Fruit fly (Drosophila melanogaster) whole organism, embryonic: ENCODE results near the gene Cdc23.

Experiments
- Abd-B ChIP-seq: fragments of 200-800 bp; sonication (Bioruptor generic); optimal IDR thresholded peaks from 2 replicates; lab custom pipeline; 2018; ENCODE audit warnings: missing biosample characterization, mild to moderate bottlenecking, missing genetic modification characterization, moderate library complexity
- Bgb ChIP-seq: fragments of 200-800 bp; sonication (Bioruptor generic); IDR thresholded peaks from 2 replicates; pipeline ENCODE4 v1.3.6; 2022; ENCODE audit warnings: missing biosample characterization, missing genetic modification characterization; ENCODE audit not compliant: partially characterized antibody
- CG10147 ChIP-seq: fragments of 200-800 bp; sonication (Bioruptor generic); optimal IDR thresholded peaks from 2 replicates; lab custom pipeline; 2019; ENCODE audit warnings: missing biosample characterization, mild to moderate bottlenecking, missing genetic modification characterization, moderate library complexity
- CG10959 ChIP-seq: fragments of 200-800 bp; sonication (Bioruptor generic); IDR thresholded peaks from 2 replicates; pipeline ENCODE4 v1.3.6; 2022; ENCODE audit warnings: missing biosample characterization, missing genetic modification characterization
- CG10979 ChIP-seq: fragments of 200-800 bp; sonication (Bioruptor generic); optimal IDR thresholded peaks from 2 replicates; lab custom pipeline; 2018; ENCODE audit warnings: missing biosample characterization, mild to moderate bottlenecking, missing genetic modification characterization, moderate library complexity
- CG12942 ChIP-seq: fragments of 200-800 bp; sonication (Bioruptor generic); optimal IDR thresholded peaks from 3 replicates; lab custom pipeline; 2016; ENCODE audit warnings: missing biosample characterization, missing genetic modification characterization
- CG13287 ChIP-seq: fragments of 200-800 bp; sonication (Bioruptor generic); IDR thresholded peaks from 2 replicates; pipeline ENCODE4 v1.3.6; 2022; ENCODE audit warnings: missing biosample characterization, missing genetic modification characterization; ENCODE audit not compliant: partially characterized antibody
- CG13424 ChIP-seq: fragments of 200-800 bp; sonication (Bioruptor generic); optimal IDR thresholded peaks from 2 replicates; lab custom pipeline; 2019; ENCODE audit warnings: missing biosample characterization, mild to moderate bottlenecking, missing genetic modification characterization, moderate library complexity
- CG13775 ChIP-seq: fragments of 200-800 bp; sonication (Bioruptor generic); optimal IDR thresholded peaks from 3 replicates; lab custom pipeline; 2017; ENCODE audit warnings: missing biosample characterization, mild to moderate bottlenecking, missing genetic modification characterization
- CG13894 ChIP-seq: fragments of 200-800 bp; sonication (Bioruptor generic); optimal IDR thresholded peaks from 3 replicates; lab custom pipeline; 2018; ENCODE audit warnings: missing biosample characterization, mild to moderate bottlenecking, missing genetic modification characterization, moderate library complexity
- CG17612 ChIP-seq: fragments of 200-800 bp; sonication (Bioruptor generic); IDR thresholded peaks from 2 replicates; pipeline ENCODE4 v1.3.6; 2022; ENCODE audit warnings: missing biosample characterization, missing genetic modification characterization
- CG2129 ChIP-seq: fragments of 200-800 bp; sonication (Bioruptor generic); IDR thresholded peaks from 2 replicates; pipeline ENCODE4 v1.3.6; 2022; ENCODE audit warnings: missing biosample characterization, missing genetic modification characterization; ENCODE audit not compliant: partially characterized antibody
- CG2199 ChIP-seq: fragments of 200-800 bp; sonication (Bioruptor generic); IDR thresholded peaks from 3 replicates; pipeline ENCODE4 v1.3.6; 2022; ENCODE audit warnings: missing biosample characterization, missing genetic modification characterization
- CG3065 ChIP-seq: fragments of 200-800 bp; sonication (Bioruptor generic); optimal IDR thresholded peaks from 2 replicates; lab custom pipeline; 2016; ENCODE audit warnings: missing biosample characterization, missing genetic modification characterization
- CG31441 ChIP-seq: fragments of 200-800 bp; sonication (Bioruptor generic); IDR thresholded peaks from 2 replicates; pipeline ENCODE4 v1.3.6; 2022; ENCODE audit warnings: missing biosample characterization, missing genetic modification characterization
- CG3163 ChIP-seq: fragments of 200-800 bp; sonication (Bioruptor generic); optimal IDR thresholded peaks from 3 replicates; lab custom pipeline; 2016; ENCODE audit warnings: missing biosample characterization, missing genetic modification characterization
- CG32767 ChIP-seq: fragments of 200-800 bp; sonication (Bioruptor generic); IDR thresholded peaks from 2 replicates; pipeline ENCODE4 v1.3.6; 2022; ENCODE audit warnings: missing biosample characterization, missing genetic modification characterization
- CG34376 ChIP-seq: fragments of 200-800 bp; sonication (Bioruptor generic); optimal IDR thresholded peaks from 2 replicates; lab custom pipeline; 2018; ENCODE audit warnings: missing biosample characterization, mild to moderate bottlenecking, missing genetic modification characterization
- CG43689 ChIP-seq: fragments of 200-800 bp; sonication (Bioruptor generic); IDR thresholded peaks from 2 replicates; pipeline ENCODE4 v1.3.6; 2022; ENCODE audit warnings: missing biosample characterization, missing genetic modification characterization
- CG4404 ChIP-seq: fragments of 200-800 bp; sonication (Bioruptor generic); IDR thresholded peaks from 2 replicates; pipeline ENCODE4 v1.3.6; 2022; ENCODE audit warnings: missing biosample characterization, missing genetic modification characterization
- D19A ChIP-seq: fragments of 200-800 bp; optimal IDR thresholded peaks from 3 replicates; lab custom pipeline; 2019; ENCODE audit warnings: missing biosample characterization, mild to moderate bottlenecking, missing genetic modification characterization, moderate library complexity
- D19B ChIP-seq: fragments of 200-800 bp; sonication (Bioruptor generic); optimal IDR thresholded peaks from 2 replicates; lab custom pipeline; 2017; ENCODE audit warnings: missing biosample characterization, mild to moderate bottlenecking, missing genetic modification characterization
- Dfd ChIP-seq, 2 experiments: fragments of >200 bp; optimal IDR thresholded peaks; 2 replicates each; lab custom pipeline; 2017; ENCODE audit warnings: missing biosample characterization in 2 of 2, missing genetic modification characterization in 2 of 2
- Doc2 ChIP-seq: fragments of 200-800 bp; sonication (Bioruptor generic); IDR thresholded peaks from 2 replicates; pipeline ENCODE4 v1.3.6; 2022; ENCODE audit warnings: missing biosample characterization, missing genetic modification characterization
- Doc3 ChIP-seq: fragments of 200-800 bp; sonication (Bioruptor generic); IDR thresholded peaks from 3 replicates; pipeline ENCODE4 v1.3.6; 2022; ENCODE audit warnings: missing biosample characterization, missing genetic modification characterization; ENCODE audit not compliant: partially characterized antibody
- Hr78 ChIP-seq, 2 experiments: fragments of 200-800 bp in 1 of 2; fragments of >200 bp in 1 of 2; sonication (Bioruptor generic) in 1 of 2; optimal IDR thresholded peaks; 2 replicates each; lab custom pipeline; 2017 to 2019; ENCODE audit warnings: missing biosample characterization in 2 of 2, missing genetic modification characterization in 2 of 2, mild to moderate bottlenecking in 1 of 2, moderate library complexity in 1 of 2
- NC2α ChIP-seq: fragments of 200-800 bp; sonication (Bioruptor generic); optimal IDR thresholded peaks from 2 replicates; lab custom pipeline; 2016; ENCODE audit warnings: missing biosample characterization, missing genetic modification characterization
- Oaz ChIP-seq: fragments of 200-800 bp; sonication (Bioruptor generic); IDR thresholded peaks from 2 replicates; pipeline ENCODE4 v1.3.6; 2022; ENCODE audit warnings: missing biosample characterization, missing genetic modification characterization
- Rx ChIP-seq: fragments of 200-800 bp; sonication (Bioruptor generic); IDR thresholded peaks from 2 replicates; pipeline ENCODE4 v1.3.6; 2022; ENCODE audit warnings: missing biosample characterization, missing genetic modification characterization
- Spps ChIP-seq: fragments of 200-800 bp; sonication (Bioruptor generic); optimal IDR thresholded peaks from 2 replicates; lab custom pipeline; 2018; ENCODE audit warnings: missing biosample characterization, mild to moderate bottlenecking, missing genetic modification characterization
- Sry-δ ChIP-seq: fragments of 200-800 bp; sonication (Bioruptor generic); optimal IDR thresholded peaks from 2 replicates; lab custom pipeline; 2016; ENCODE audit warnings: missing biosample characterization, missing genetic modification characterization
- ab ChIP-seq: fragments of 200-800 bp; sonication (Bioruptor generic); optimal IDR thresholded peaks from 2 replicates; lab custom pipeline; 2016; ENCODE audit warnings: missing biosample characterization, missing genetic modification characterization
- bowl ChIP-seq: fragments of 200-800 bp; sonication (Bioruptor generic); IDR thresholded peaks from 2 replicates; pipeline ENCODE4 v1.3.6; 2022; ENCODE audit warnings: missing biosample characterization, missing genetic modification characterization
- corto ChIP-seq: fragments of 200-800 bp; sonication (Bioruptor generic); optimal IDR thresholded peaks from 2 replicates; lab custom pipeline; 2016; ENCODE audit warnings: missing biosample characterization, mild to moderate bottlenecking, missing genetic modification characterization, moderate library complexity
- ewg ChIP-seq: fragments of 200-800 bp; sonication (Bioruptor generic); optimal IDR thresholded peaks from 3 replicates; lab custom pipeline; 2017; ENCODE audit warnings: mild to moderate bottlenecking, missing biosample characterization, missing genetic modification reagents, missing genetic modification characterization
- jing ChIP-seq: fragments of 200-800 bp; sonication (Bioruptor generic); optimal IDR thresholded peaks from 2 replicates; lab custom pipeline; 2018; ENCODE audit warnings: missing biosample characterization, mild to moderate bottlenecking, missing genetic modification characterization
- lab ChIP-seq: fragments of 200-800 bp; sonication (Bioruptor generic); optimal IDR thresholded peaks from 3 replicates; lab custom pipeline; 2017; ENCODE audit warnings: missing biosample characterization, missing genetic modification characterization, mild to moderate bottlenecking, moderate library complexity, missing genetic modification reagents
- lola ChIP-seq, 3 experiments: fragments of >200 bp in 2 of 3; fragments of 200-800 bp in 1 of 3; sonication (Bioruptor generic) in 1 of 3; optimal IDR thresholded peaks; 2 replicates each; lab custom pipeline; 2017 to 2019; ENCODE audit warnings: missing biosample characterization in 3 of 3, missing genetic modification characterization in 3 of 3, mild to moderate bottlenecking in 1 of 3, moderate library complexity in 1 of 3
- nerfin-2 ChIP-seq: fragments of 200-800 bp; sonication (Bioruptor generic); IDR thresholded peaks from 2 replicates; pipeline ENCODE4 v1.3.6; 2022; ENCODE audit warnings: missing biosample characterization, missing genetic modification characterization; ENCODE audit not compliant: partially characterized antibody
- nmo ChIP-seq: fragments of 200-800 bp; sonication (Bioruptor generic); optimal IDR thresholded peaks from 2 replicates; lab custom pipeline; 2018; ENCODE audit warnings: missing biosample characterization, mild to moderate bottlenecking, missing genetic modification characterization, moderate library complexity
- pum ChIP-seq: fragments of 200-800 bp; sonication (Bioruptor generic); optimal IDR thresholded peaks from 2 replicates; lab custom pipeline; 2016; ENCODE audit warnings: missing biosample characterization, missing genetic modification characterization
- ro ChIP-seq: fragments of 200-800 bp; sonication (Bioruptor generic); IDR thresholded peaks from 2 replicates; pipeline ENCODE4 v1.3.6; 2022; ENCODE audit warnings: missing biosample characterization, missing genetic modification characterization
- sob ChIP-seq: fragments of 200-800 bp; sonication (Bioruptor generic); IDR thresholded peaks from 2 replicates; pipeline ENCODE4 v1.3.6; 2022; ENCODE audit warnings: missing biosample characterization, missing genetic modification characterization
- sr ChIP-seq: fragments of 200-800 bp; sonication (Bioruptor generic); IDR thresholded peaks from 3 replicates; pipeline ENCODE4 v1.3.6; 2022; ENCODE audit warnings: missing biosample characterization, missing genetic modification characterization
- tll ChIP-seq, 2 experiments: fragments of 200-800 bp in 1 of 2; fragments of >200 bp in 1 of 2; sonication (Bioruptor generic) in 1 of 2; optimal IDR thresholded peaks; 2 replicates each; lab custom pipeline; 2017 to 2019; ENCODE audit warnings: missing biosample characterization in 2 of 2, missing genetic modification characterization in 2 of 2, mild to moderate bottlenecking in 1 of 2, moderate library complexity in 1 of 2
- tna ChIP-seq: fragments of 200-800 bp; sonication (Bioruptor generic); IDR thresholded peaks from 2 replicates; pipeline ENCODE4 v1.3.6; 2022; ENCODE audit warnings: missing biosample characterization, missing genetic modification characterization; ENCODE audit not compliant: partially characterized antibody
- ttk ChIP-seq: fragments of 200-800 bp; sonication (Bioruptor generic); IDR thresholded peaks from 2 replicates; pipeline ENCODE4 v2.1.2; 2022; ENCODE audit warnings: missing biosample characterization, missing genetic modification characterization
- usp ChIP-seq: fragments of >200 bp; optimal IDR thresholded peaks from 2 replicates; lab custom pipeline; 2017; ENCODE audit warnings: missing biosample characterization, missing genetic modification characterization
- wek ChIP-seq: fragments of 200-800 bp; sonication (Bioruptor generic); optimal IDR thresholded peaks from 3 replicates; lab custom pipeline; 2018; ENCODE audit warnings: missing biosample characterization, mild to moderate bottlenecking, missing genetic modification characterization, moderate library complexity
- zf30C ChIP-seq: fragments of 200-800 bp; sonication (Bioruptor generic); optimal IDR thresholded peaks from 3 replicates; lab custom pipeline; 2018; ENCODE audit warnings: missing biosample characterization, mild to moderate bottlenecking, missing genetic modification characterization
- zfh1 ChIP-seq: fragments of 200-800 bp; sonication (Bioruptor generic); IDR thresholded peaks from 3 replicates; pipeline ENCODE4 v1.3.6; 2022; ENCODE audit warnings: missing biosample characterization, missing genetic modification characterization

Gene Cdc23

DNA sequence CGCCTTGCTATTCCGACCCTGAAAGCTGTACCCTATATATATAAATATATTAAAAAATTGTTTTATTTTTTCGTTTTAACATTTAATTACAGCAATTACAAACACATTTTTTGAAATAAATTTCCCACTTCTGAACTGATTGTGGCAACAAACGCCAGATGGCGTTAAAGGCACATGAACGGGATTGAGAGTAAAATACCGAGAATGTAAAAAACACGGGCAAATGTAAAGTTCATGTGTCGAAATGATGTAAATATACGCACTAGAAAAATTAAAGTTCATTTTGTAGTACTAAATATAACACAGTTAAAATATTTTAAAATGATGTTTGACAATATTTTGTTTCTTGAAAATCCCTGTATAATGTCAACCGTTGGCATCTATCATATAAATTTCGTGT, 5.2 kb downstream of the Cdc23 start (continued):
- no peak for TF ChIP-seq Sry-δ (GFP tag; lab: Kevin White, UChicago)
- no peak for TF ChIP-seq Rx (GFP tag; lab: Robert Waterston, UW)
- no peak for TF ChIP-seq CG2129 (GFP tag; lab: Robert Waterston, UW)
- no peak for TF ChIP-seq CG17612 (GFP tag; lab: Robert Waterston, UW)
- TF ChIP-seq corto (GFP tag; lab: Kevin White, UChicago): no peak
- no peak for TF ChIP-seq CG32767
- peak; percentile 37; the same call in 1 of the 2 replicates for TF ChIP-seq CG31441 (GFP tag; lab: Robert Waterston, UW)
- no peak for TF ChIP-seq ttk
- TF ChIP-seq Doc3 (GFP tag; lab: Robert Waterston, UW): no peak
- no peak for TF ChIP-seq CG10959 (GFP tag; lab: Robert Waterston, UW)
- TF ChIP-seq pum (GFP tag; lab: Kevin White, UChicago): no peak
- TF ChIP-seq D19B (GFP tag; lab: Kevin White, UChicago): no peak
- no peak for TF ChIP-seq CG13775
- no peak for TF ChIP-seq Hr78 (GFP tag; optimal IDR thresholded peaks at IDR 0.05; lab: Kevin White, UChicago)
- TF ChIP-seq D19A (tag; lab: Kevin White, UChicago): peak; percentile 13
- TF ChIP-seq CG10147 (GFP tag; lab: Kevin White, UChicago): no peak
- no peak for TF ChIP-seq nerfin-2 (GFP tag; lab: Robert Waterston, UW)
- TF ChIP-seq Dfd (GFP tag; optimal IDR thresholded peaks at IDR 0.05; lab: Kevin White, UChicago): no peak
- peak; percentile 21 for TF ChIP-seq nmo (GFP tag; lab: Kevin White, UChicago)
- TF ChIP-seq usp (GFP tag; lab: Kevin White, UChicago): no peak
- no peak for TF ChIP-seq NC2α (GFP tag; lab: Kevin White, UChicago)
- no peak for TF ChIP-seq CG3163 (GFP tag; lab: Kevin White, UChicago)
- TF ChIP-seq ro: no peak
- TF ChIP-seq CG12942 (GFP tag; lab: Kevin White, UChicago): no peak
- TF ChIP-seq sr (GFP tag; lab: Robert Waterston, UW): no peak
- TF ChIP-seq CG13424: peak; percentile 36
- no peak; the same call in 1 of the 2 replicates for TF ChIP-seq CG13287
- TF ChIP-seq Spps (tag; lab: Kevin White, UChicago): no peak
- TF ChIP-seq zf30C (GFP tag; lab: Kevin White, UChicago): no peak
- no peak for TF ChIP-seq tll (GFP tag; optimal IDR thresholded peaks at IDR 0.05; lab: Kevin White, UChicago)
- TF ChIP-seq Doc2: no peak
- TF ChIP-seq Oaz (GFP tag; lab: Robert Waterston, UW): no peak
- no peak for TF ChIP-seq CG4404 (GFP tag; lab: Robert Waterston, UW)
- no peak for TF ChIP-seq CG3065 (GFP tag; lab: Kevin White, UChicago)
- peak; percentile 81 for TF ChIP-seq Bgb (GFP tag; lab: Robert Waterston, UW)
- TF ChIP-seq Abd-B (GFP tag; lab: Kevin White, UChicago): no peak
- TF ChIP-seq CG43689 (GFP tag; lab: Robert Waterston, UW): no peak
- peak; percentile 63 for TF ChIP-seq CG10979 (tag; lab: Kevin White, UChicago)
- peak; percentile 34 for TF ChIP-seq ewg (GFP tag; lab: Kevin White, UChicago)
- TF ChIP-seq lab (GFP tag; lab: Kevin White, UChicago): peak; percentile 29
- TF ChIP-seq CG34376 (GFP tag; lab: Kevin White, UChicago): no peak
- peak; percentile 67; the same call in 1 of the 2 replicates for TF ChIP-seq sob (GFP tag; lab: Robert Waterston, UW)
- TF ChIP-seq bowl (GFP tag; lab: Robert Waterston, UW): no peak
- no peak for TF ChIP-seq jing (GFP tag; lab: Kevin White, UChicago)
- TF ChIP-seq ab: no peak
- no peak for TF ChIP-seq zfh1 (GFP tag; lab: Robert Waterston, UW)
- no peak for TF ChIP-seq wek
- TF ChIP-seq tna (GFP tag; lab: Robert Waterston, UW): no peak
- TF ChIP-seq CG13894 (tag; lab: Kevin White, UChicago): no peak
- TF ChIP-seq CG2199 (GFP tag; lab: Robert Waterston, UW): peak; percentile 50; the same call in 2 of the 3 replicates
- TF ChIP-seq lola (GFP tag; optimal IDR thresholded peaks at IDR 0.05; lab: Kevin White, UChicago): no peak
